Worm (Caenorhabditis elegans): Measurements from ENCODE around the gene F52D2.7.

DNA sequence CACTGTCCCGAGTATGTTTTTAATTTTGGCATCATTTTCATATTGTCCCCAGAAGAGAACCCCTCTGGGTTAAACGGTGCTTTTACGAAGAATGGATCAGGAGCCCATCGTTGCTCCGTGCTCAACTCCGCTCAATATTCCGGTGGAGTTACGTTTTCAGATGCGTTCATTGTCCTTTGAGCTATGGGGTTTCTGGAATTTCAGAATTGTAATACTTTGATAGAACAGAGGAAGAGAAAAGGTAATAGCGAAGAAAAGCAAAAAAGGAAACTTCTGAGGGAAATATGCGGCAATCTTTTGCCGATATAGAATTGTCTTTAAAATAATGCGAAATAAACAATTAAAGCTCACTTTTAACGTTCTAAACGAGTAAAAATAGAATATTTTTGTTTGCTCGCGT is 35.6 kb downstream of the F52D2.7 start, which contains the start of gene Y40A1A.3:
- TF ChIP-seq tbx-11 (GFP tag; IDR thresholded peaks at IDR 0.05) (no peak), ama-1 (optimal IDR thresholded peaks at IDR 0.05) (no peak), scrt-1 (GFP tag; IDR thresholded peaks at IDR 0.05) (no peak), ceh-13 (GFP tag; optimal IDR thresholded peaks at IDR 0.05) (no peak), tra-4 (tag; optimal IDR thresholded peaks at IDR 0.05) (no peak)

All from whole organism, early embryonic.